Worm (Caenorhabditis elegans) whole organism, L2 larva: ENCODE results near the gene C16B8.4.

ENCODE experiments used
- F13H6.1 ChIP-seq: sonication (generic microtip); optimal IDR thresholded peaks from 2 replicates; lab custom pipeline; 2016; ENCODE audit warnings: missing genetic modification characterization, missing compliant biosample characterization
- R02D3.7 ChIP-seq: fragments of 150-350 bp; optimal IDR thresholded peaks from 2 replicates; lab custom pipeline; 2014; ENCODE audit warnings: missing biosample characterization, missing genetic modification characterization
- blmp-1 ChIP-seq: sonication (generic microtip); optimal IDR thresholded peaks from 2 replicates; lab custom pipeline; 2017; ENCODE audit warnings: missing genetic modification characterization, mild to moderate bottlenecking, missing compliant biosample characterization, antibody characterized with exemption, moderate library complexity; ENCODE audit not compliant: insufficient read depth
- ceh-82 ChIP-seq: fragments of 150-350 bp; optimal IDR thresholded peaks from 2 replicates; lab custom pipeline; 2014; ENCODE audit warnings: missing biosample characterization, missing genetic modification characterization
- elt-3 ChIP-seq: sonication (generic microtip); optimal IDR thresholded peaks from 2 replicates; lab custom pipeline; 2017; ENCODE audit warnings: missing biosample characterization, missing genetic modification characterization
- fos-1 ChIP-seq: fragments of 150-350 bp; optimal IDR thresholded peaks from 2 replicates; lab custom pipeline; 2014; ENCODE audit warnings: missing biosample characterization, missing genetic modification characterization
- lin-13 ChIP-seq: fragments of 150-350 bp; optimal IDR thresholded peaks from 2 replicates; lab custom pipeline; 2014; ENCODE audit warnings: missing biosample characterization, missing genetic modification reagents, missing genetic modification characterization
- mdl-1 ChIP-seq, 2 experiments: fragments of 150-350 bp in 1 of 2; sonication (generic microtip) in 1 of 2; optimal IDR thresholded peaks; 2 replicates each; lab custom pipeline; 2017; ENCODE audit warnings: missing biosample characterization in 2 of 2, missing genetic modification characterization in 2 of 2
- nhr-11 ChIP-seq: fragments of 150-350 bp; optimal IDR thresholded peaks from 2 replicates; lab custom pipeline; 2014; ENCODE audit warnings: missing biosample characterization, missing genetic modification characterization
- nhr-12 ChIP-seq: fragments of 150-350 bp; optimal IDR thresholded peaks from 2 replicates; lab custom pipeline; 2014; ENCODE audit warnings: missing biosample characterization, missing genetic modification characterization
- nhr-25 ChIP-seq: fragments of 150-350 bp; sonication (generic microtip); optimal IDR thresholded peaks from 3 replicates; lab custom pipeline; 2014; ENCODE audit warnings: missing biosample characterization, missing genetic modification characterization
- nhr-6 ChIP-seq: fragments of 150-350 bp; optimal IDR thresholded peaks from 2 replicates; lab custom pipeline; 2014; ENCODE audit warnings: missing biosample characterization, missing genetic modification characterization
- snpc-4 ChIP-seq: fragments of 150-350 bp; optimal IDR thresholded peaks from 2 replicates; lab custom pipeline; 2014; ENCODE audit warnings: missing biosample characterization, missing genetic modification characterization
- unc-62 ChIP-seq: fragments of 150-350 bp; optimal IDR thresholded peaks from 2 replicates; lab custom pipeline; 2014; ENCODE audit warnings: missing biosample characterization, missing genetic modification reagents, missing genetic modification characterization

- TF ChIP-seq fos-1 (tag; lab: Kevin White, UChicago) (no peak), unc-62 (GFP tag; lab: Kevin White, UChicago) (no peak), nhr-11 (no peak), R02D3.7 (tag; lab: Kevin White, UChicago) (no peak), ceh-82 (tag; lab: Kevin White, UChicago) (no peak), snpc-4 (tag; lab: Kevin White, UChicago) (no peak), nhr-12 (no peak), F13H6.1 (tag; lab: Kevin White, UChicago) (no peak), lin-13 (GFP tag; lab: Kevin White, UChicago) (no peak), nhr-25 (tag; lab: Kevin White, UChicago) (no peak), elt-3 (tag; lab: Kevin White, UChicago) (no peak), blmp-1 (tag; lab: Kevin White, UChicago) (no peak), mdl-1 (tag; optimal IDR thresholded peaks at IDR 0.05; lab: Kevin White, UChicago) (no peak), nhr-6 (tag; lab: Kevin White, UChicago) (no peak)
Observed at ce11 chrX:3959221-3959620, 14.2 kb downstream of the C16B8.4 start.
